Fruit fly (Drosophila melanogaster) S2 (cell line): ENCODE results near the gene jar.

Experiments
- CG8478 ChIP-seq: fragments of >200 bp; optimal IDR thresholded peaks from 2 replicates; lab custom pipeline; 2018
- CTCF ChIP-seq, 2 experiments: fragments of >200 bp; optimal IDR thresholded peaks; 2 replicates each; lab custom pipeline; 2018

dm6 chr3R:24230423-24231205, 40.4 kb downstream of the jar start, which contains the start of gene mask:
- TF ChIP-seq CTCF (optimal IDR thresholded peaks at IDR 0.05; lab: Kevin White, UChicago) = no peak
- no peak for TF ChIP-seq CG8478 (lab: Kevin White, UChicago)
